Worm (Caenorhabditis elegans) whole organism, L1 larva: ENCODE data around the gene ilcr-1.
A peak's percentile ranks its signal among the peaks of the same experiment; 100 is the strongest.

Source experiments
- aha-1 ChIP-seq: fragments of 150-350 bp; optimal IDR thresholded peaks from 2 replicates; lab custom pipeline; 2014; ENCODE audit warnings: missing biosample characterization, missing genetic modification characterization
- blmp-1 ChIP-seq: fragments of 150-350 bp; optimal IDR thresholded peaks from 2 replicates; lab custom pipeline; 2014; ENCODE audit warnings: missing biosample characterization, missing genetic modification characterization
- ceh-8 ChIP-seq: fragments of 200-800 bp; sonication (Bioruptor generic); optimal IDR thresholded peaks from 2 replicates; lab custom pipeline; 2018; ENCODE audit warnings: mild to moderate bottlenecking, missing genetic modification characterization, moderate library complexity, missing compliant biosample characterization
- ceh-90 ChIP-seq: sonication (generic microtip); optimal IDR thresholded peaks from 2 replicates; lab custom pipeline; 2016; ENCODE audit warnings: missing genetic modification characterization, missing compliant biosample characterization
- ces-1 ChIP-seq: fragments of 150-350 bp; optimal IDR thresholded peaks from 2 replicates; lab custom pipeline; 2014; ENCODE audit warnings: missing biosample characterization, missing genetic modification reagents, missing genetic modification characterization
- dsc-1 ChIP-seq: sonication (generic microtip); optimal IDR thresholded peaks from 2 replicates; lab custom pipeline; 2016; ENCODE audit warnings: mild to moderate bottlenecking, missing genetic modification characterization, missing compliant biosample characterization
- efl-1 ChIP-seq, 4 experiments: fragments of 150-350 bp; optimal IDR thresholded peaks in 3 of 4; peaks in 1 of 4; 1 replicate in 1 of 4; 2 replicates in 3 of 4; lab custom pipeline; 2014; ENCODE audit warnings: missing biosample characterization in 2 of 4, missing genetic modification characterization in 2 of 4, missing genetic modification reagents in 2 of 4
- egl-13 ChIP-seq: sonication (generic microtip); optimal IDR thresholded peaks from 2 replicates; lab custom pipeline; 2016; ENCODE audit warnings: missing genotype, missing genetic modification reagents, missing genetic modification characterization, missing compliant biosample characterization
- egl-27 ChIP-seq, 2 experiments: fragments of 150-350 bp in 1 of 2; sonication (generic microtip); optimal IDR thresholded peaks; 3 replicates each; lab custom pipeline; 2017 to 2018; ENCODE audit warnings: missing biosample characterization in 2 of 2, missing genetic modification characterization in 2 of 2, missing genetic modification reagents in 2 of 2
- fkh-4 ChIP-seq: sonication (generic microtip); optimal IDR thresholded peaks from 2 replicates; lab custom pipeline; 2016; ENCODE audit warnings: missing compliant biosample characterization, missing genetic modification characterization, borderline replicate concordance
- fkh-8 ChIP-seq: sonication (generic microtip); optimal IDR thresholded peaks from 2 replicates; lab custom pipeline; 2016; ENCODE audit warnings: mild to moderate bottlenecking, missing genetic modification characterization, missing compliant biosample characterization
- fos-1 ChIP-seq: fragments of 150-350 bp; optimal IDR thresholded peaks from 2 replicates; lab custom pipeline; 2014; ENCODE audit warnings: missing biosample characterization, missing genetic modification characterization
- lin-13 ChIP-seq: fragments of 150-350 bp; optimal IDR thresholded peaks from 2 replicates; lab custom pipeline; 2014; ENCODE audit warnings: missing biosample characterization, missing genetic modification reagents, missing genetic modification characterization
- lsy-2 ChIP-seq, 2 experiments: fragments of 150-350 bp; optimal IDR thresholded peaks; 2 replicates each; lab custom pipeline; 2014; ENCODE audit warnings: missing biosample characterization in 2 of 2, missing genetic modification characterization in 2 of 2
- mab-9 ChIP-seq: fragments of 200-800 bp; sonication (Bioruptor generic); IDR thresholded peaks from 2 replicates; pipeline ENCODE4 v1.3.6; 2022; ENCODE audit warnings: missing genetic modification reagents, missing genetic modification characterization, missing compliant biosample characterization
- mep-1 ChIP-seq: fragments of 150-350 bp; optimal IDR thresholded peaks from 2 replicates; lab custom pipeline; 2014; ENCODE audit warnings: missing biosample characterization, missing genetic modification characterization
- nhr-20 ChIP-seq: sonication (generic microtip); optimal IDR thresholded peaks from 2 replicates; lab custom pipeline; 2016; ENCODE audit warnings: mild to moderate bottlenecking, missing genetic modification characterization, missing compliant biosample characterization
- nhr-47 ChIP-seq: sonication (generic microtip); optimal IDR thresholded peaks from 2 replicates; lab custom pipeline; 2016; ENCODE audit warnings: mild to moderate bottlenecking, missing genetic modification characterization, moderate library complexity, missing compliant biosample characterization
- nhr-71 ChIP-seq: sonication (generic microtip); optimal IDR thresholded peaks from 2 replicates; lab custom pipeline; 2016; ENCODE audit warnings: mild to moderate bottlenecking, missing genetic modification characterization, moderate library complexity, missing compliant biosample characterization
- nhr-85 ChIP-seq: sonication (generic microtip); peaks from one replicate; lab custom pipeline; 2016; ENCODE audit warnings: missing genetic modification characterization, inconsistent platforms, missing compliant biosample characterization
- pax-3 ChIP-seq: fragments of 200-800 bp; sonication (Bioruptor generic); optimal IDR thresholded peaks from 2 replicates; lab custom pipeline; 2018; ENCODE audit warnings: mild to moderate bottlenecking, missing genetic modification characterization, moderate library complexity, missing compliant biosample characterization
- pqm-1 ChIP-seq: sonication (generic microtip); optimal IDR thresholded peaks from 3 replicates; lab custom pipeline; 2017; ENCODE audit warnings: missing biosample characterization, missing genetic modification characterization
- skn-1 ChIP-seq: fragments of 150-350 bp; optimal IDR thresholded peaks from 2 replicates; lab custom pipeline; 2014; ENCODE audit warnings: missing biosample characterization, missing genetic modification characterization
- snpc-4 ChIP-seq: fragments of 150-350 bp; optimal IDR thresholded peaks from 2 replicates; lab custom pipeline; 2014; ENCODE audit warnings: missing biosample characterization, missing genetic modification characterization
- snu-23 ChIP-seq: sonication (generic microtip); optimal IDR thresholded peaks from 2 replicates; lab custom pipeline; 2016; ENCODE audit warnings: missing genetic modification characterization, missing compliant biosample characterization
- sox-4 ChIP-seq: sonication (generic microtip); optimal IDR thresholded peaks from 2 replicates; lab custom pipeline; 2016; ENCODE audit warnings: missing genetic modification characterization, missing compliant biosample characterization
- sptf-1 ChIP-seq: fragments of 150-350 bp; optimal IDR thresholded peaks from 2 replicates; lab custom pipeline; 2014; ENCODE audit warnings: missing biosample characterization, missing genetic modification characterization
- swsn-7 ChIP-seq: sonication (generic microtip); optimal IDR thresholded peaks from 2 replicates; lab custom pipeline; 2016; ENCODE audit warnings: missing genetic modification characterization, missing compliant biosample characterization
- tlp-1 ChIP-seq: fragments of 150-350 bp; optimal IDR thresholded peaks from 2 replicates; lab custom pipeline; 2014; ENCODE audit warnings: missing biosample characterization, missing genetic modification characterization
- unc-62 ChIP-seq: fragments of 150-350 bp; optimal IDR thresholded peaks from 2 replicates; lab custom pipeline; 2014; ENCODE audit warnings: missing biosample characterization, missing genetic modification reagents, missing genetic modification characterization
- xbp-1 ChIP-seq: sonication (generic microtip); optimal IDR thresholded peaks from 2 replicates; lab custom pipeline; 2016; ENCODE audit warnings: missing genetic modification characterization, missing compliant biosample characterization
- zag-1 ChIP-seq: fragments of 150-350 bp; optimal IDR thresholded peaks from 2 replicates; lab custom pipeline; 2014; ENCODE audit warnings: missing biosample characterization, missing genetic modification characterization
- ztf-11 ChIP-seq, 2 experiments: sonication (generic microtip); optimal IDR thresholded peaks; 2 replicates each; lab custom pipeline; 2016 to 2017; ENCODE audit warnings: missing genetic modification characterization in 2 of 2, missing biosample characterization in 1 of 2, missing compliant biosample characterization in 1 of 2

The ilcr-1 gene

DNA sequence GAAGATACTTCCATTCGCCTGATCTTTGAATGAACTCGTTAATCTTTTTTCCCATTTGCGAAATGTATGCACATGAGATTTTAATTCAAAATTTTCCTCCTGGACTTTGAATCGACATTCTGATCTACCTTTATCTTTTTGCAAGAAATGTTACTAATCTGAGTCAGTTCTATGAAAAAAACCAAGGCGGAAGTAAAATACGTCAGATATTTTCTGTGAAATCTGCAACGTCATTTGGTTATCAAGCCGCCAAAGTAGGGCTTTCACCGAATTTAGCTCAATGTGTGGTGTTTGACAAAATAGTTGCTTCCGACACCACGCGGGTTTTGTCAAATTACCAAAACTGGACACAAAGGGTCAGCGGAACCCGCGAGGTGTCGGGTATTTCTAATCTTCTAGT is 1.4 kb upstream of the ilcr-1 start:
- TF ChIP-seq lin-13 = no peak
- TF ChIP-seq pax-3 = peak; percentile 27
- no peak for TF ChIP-seq mab-9 (GFP tag; lab: Robert Waterston, UW)
- TF ChIP-seq nhr-47 (tag; lab: Kevin White, UChicago) = peak; percentile 48
- peak; percentile 66 for TF ChIP-seq nhr-71 (tag; lab: Kevin White, UChicago)
- no peak for TF ChIP-seq sptf-1
- peak; percentile 90 for TF ChIP-seq fkh-8 (tag; lab: Kevin White, UChicago)
- peak; percentile 62 for TF ChIP-seq sox-4 (tag; lab: Kevin White, UChicago)
- peak; percentile 31 for TF ChIP-seq fkh-4
- no peak for TF ChIP-seq ces-1 (GFP tag; lab: Kevin White, UChicago)
- TF ChIP-seq ceh-8 (GFP tag; lab: Kevin White, UChicago) = no peak
- peak; percentile 72 for TF ChIP-seq dsc-1 (tag; lab: Kevin White, UChicago)
- TF ChIP-seq mep-1 (tag; lab: Kevin White, UChicago) = no peak

DNA sequence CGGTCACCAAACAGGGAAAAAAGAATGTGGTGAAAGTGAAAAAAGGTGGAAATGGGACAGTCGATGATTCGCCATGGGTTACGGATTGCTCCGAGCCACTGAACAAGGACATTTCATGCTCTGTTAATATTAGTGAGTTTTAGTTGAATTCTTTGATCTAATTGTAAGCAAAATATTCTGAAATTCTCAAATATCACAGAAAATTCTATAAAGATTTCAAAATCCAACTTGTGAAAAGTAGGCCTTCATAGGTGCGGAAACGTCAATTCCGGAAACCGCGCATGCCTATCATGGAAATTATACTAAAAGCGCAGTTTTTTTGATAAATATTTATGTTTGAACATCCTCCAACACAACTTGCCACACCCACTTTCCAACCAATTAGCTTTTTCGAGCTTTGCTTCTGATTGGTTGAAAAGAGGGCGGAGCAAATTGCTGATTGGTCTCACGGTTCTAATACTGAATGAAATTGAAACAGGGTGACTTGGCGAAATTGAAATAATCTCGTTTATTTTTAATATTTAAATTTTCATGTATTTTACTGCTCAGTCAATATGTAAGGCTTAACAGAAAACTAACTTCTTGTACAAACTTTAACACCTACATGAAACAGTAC is 621 bp downstream of the ilcr-1 start:
- TF ChIP-seq egl-13 = peak; percentile 5
- no peak for TF ChIP-seq snu-23 (GFP tag; lab: Kevin White, UChicago)

DNA sequence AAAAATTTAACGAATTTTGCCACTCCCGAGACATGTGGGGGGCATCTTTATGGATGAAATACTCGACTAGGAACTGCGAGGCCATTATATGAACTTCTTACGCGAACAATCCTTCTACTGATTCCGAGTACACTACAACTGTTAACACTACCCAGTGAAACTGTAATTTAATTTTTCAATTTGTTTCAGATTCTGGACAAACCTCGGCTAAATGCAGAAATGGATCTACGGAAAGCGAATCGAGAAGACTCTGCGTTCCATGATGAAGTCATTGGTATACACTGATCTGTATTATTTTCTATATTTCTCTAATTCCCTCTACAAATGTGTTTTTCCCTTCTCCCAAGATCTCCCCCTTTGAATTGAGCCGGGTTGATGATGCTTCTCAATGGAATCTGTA is 8.7 kb downstream of the ilcr-1 start:
- no peak for TF ChIP-seq efl-1 (optimal IDR thresholded peaks at IDR 0.05; lab: Kevin White, UChicago)
- TF ChIP-seq efl-1 (GFP tag; optimal IDR thresholded peaks at IDR 0.05 in 1 of 2; lab: Kevin White, UChicago) = peak in 1 of 2 experiments; percentile 78
- no peak for TF ChIP-seq egl-27 (tag; optimal IDR thresholded peaks at IDR 0.05; lab: Kevin White, UChicago)
- no peak for TF ChIP-seq skn-1 (tag; lab: Kevin White, UChicago)
- TF ChIP-seq snpc-4 = no peak

DNA sequence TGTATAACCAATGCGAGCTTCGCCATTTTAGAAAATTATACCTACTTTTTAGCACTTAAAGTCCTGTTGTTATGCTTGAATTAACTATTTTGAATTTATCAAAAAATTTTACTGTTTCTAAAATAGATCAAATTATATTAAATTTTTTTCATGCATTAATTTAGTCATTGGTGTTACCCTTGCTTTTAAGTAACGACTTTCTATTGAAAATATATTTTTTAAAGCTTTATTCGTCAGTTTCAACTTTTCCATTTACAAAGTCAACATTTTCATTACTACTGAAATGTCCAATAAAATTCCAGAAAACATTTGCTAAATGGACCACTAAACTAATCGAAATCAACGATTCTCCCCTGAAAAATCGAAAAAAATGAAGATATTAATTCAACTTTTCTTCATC is 15.3 kb downstream of the ilcr-1 start, which contains the start of gene Y64G10A.7:
TSS of gene Y64G10A.7 (plus strand) at position 301 of the 400 bp plus-strand sequence.
- no peak for TF ChIP-seq nhr-20 (tag; lab: Kevin White, UChicago)
- TF ChIP-seq snu-23 (GFP tag; lab: Kevin White, UChicago) = no peak
- TF ChIP-seq sptf-1 = no peak
- no peak for TF ChIP-seq ztf-11 (tag; optimal IDR thresholded peaks at IDR 0.05; lab: Kevin White, UChicago)
- TF ChIP-seq blmp-1 (tag; lab: Kevin White, UChicago) = no peak
- no peak for TF ChIP-seq mep-1 (tag; lab: Kevin White, UChicago)
- TF ChIP-seq lsy-2 (tag; optimal IDR thresholded peaks at IDR 0.05; lab: Kevin White, UChicago) = no peak
- TF ChIP-seq nhr-47 (tag; lab: Kevin White, UChicago) = no peak
- no peak for TF ChIP-seq tlp-1 (tag; lab: Kevin White, UChicago)
- TF ChIP-seq pqm-1 (tag; lab: Kevin White, UChicago) = no peak
- no peak for TF ChIP-seq zag-1 (tag; lab: Kevin White, UChicago)
- no peak for TF ChIP-seq ceh-90 (tag; lab: Kevin White, UChicago)
- no peak for TF ChIP-seq swsn-7 (tag; lab: Kevin White, UChicago)
- TF ChIP-seq fkh-4 = no peak

- TF ChIP-seq aha-1 (tag; lab: Kevin White, UChicago) = no peak
- TF ChIP-seq xbp-1 (tag; lab: Kevin White, UChicago) = no peak
- no peak for TF ChIP-seq fos-1 (tag; lab: Kevin White, UChicago)
Observed at ce11 chrIV:14295262-14295661, 19.0 kb downstream of the ilcr-1 start.

DNA sequence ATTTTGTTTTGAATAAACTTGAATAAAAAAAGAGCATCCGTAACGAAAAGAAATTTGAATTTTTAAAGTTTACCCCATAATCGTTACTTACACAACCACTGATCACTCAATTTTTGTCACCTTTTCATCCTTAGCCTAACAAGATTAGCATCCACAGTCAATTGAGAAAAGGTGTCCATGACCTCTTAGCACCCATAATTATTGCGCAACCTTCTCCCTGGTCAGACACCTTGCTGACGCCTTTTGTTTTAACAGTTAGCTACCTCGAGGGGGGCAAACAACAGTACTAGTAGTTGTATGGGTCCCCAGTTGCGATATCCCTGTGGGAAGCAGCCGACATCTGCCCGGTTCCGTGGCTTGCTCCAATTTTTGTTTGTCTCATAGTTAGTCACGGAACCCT is 20.8 kb downstream of the ilcr-1 start:
- TF ChIP-seq unc-62 (GFP tag; lab: Kevin White, UChicago) (no peak), nhr-85 (tag; lab: Kevin White, UChicago) (peak; percentile 16)
- TF ChIP-seq, all 84 proteins: peak for 1
